Fruit fly (Drosophila melanogaster) whole organism, larva: ENCODE results near the gene CG9970.

ENCODE experiments used
- noc ChIP-seq: fragments of 200-800 bp; sonication (Bioruptor generic); optimal IDR thresholded peaks from 3 replicates; lab custom pipeline; 2019; ENCODE audit warnings: missing biosample characterization, mild to moderate bottlenecking, missing genetic modification characterization, moderate library complexity

Gene CG9970

dm6 chr3L:2916554-2916953, at the start of gene CG9970:
TSS of gene CG9970 (minus strand) at chr3L:2916654.
- TF ChIP-seq noc, result no peak

DNA sequence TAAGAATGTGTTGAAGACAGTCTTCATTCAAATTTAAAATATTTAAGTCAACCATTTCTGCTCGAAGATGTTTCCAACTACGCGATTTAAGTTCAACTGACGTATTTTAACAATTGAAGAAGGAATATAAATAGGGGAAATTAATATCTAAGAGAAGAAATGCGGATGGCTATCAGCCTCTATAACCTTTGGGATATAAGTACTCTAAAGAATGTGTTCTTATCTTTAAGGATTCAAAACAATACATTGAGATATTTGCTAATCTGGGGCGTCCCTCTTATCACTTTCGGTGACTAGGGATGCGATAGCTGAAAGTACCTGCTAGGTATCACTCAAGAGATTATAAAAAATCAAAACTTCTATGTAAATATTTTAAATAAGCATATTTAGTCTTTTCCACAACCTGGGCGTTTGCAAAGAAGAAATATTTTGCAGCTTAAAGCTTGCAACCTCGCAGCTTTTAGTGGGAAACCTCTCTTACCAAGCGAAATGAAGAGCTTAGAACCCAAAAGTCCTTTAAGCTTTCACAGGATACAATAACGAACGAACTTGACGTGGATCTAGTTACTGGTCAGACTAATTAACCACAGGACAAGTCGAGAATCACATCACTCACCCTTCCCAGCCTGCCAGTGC, 44.6 kb upstream of the CG9970 start, which contains the start of the genes CG34025 and Or63a:
Gene CG34025 (minus strand): TSS at position 101 of the 636 bp plus-strand sequence.
Gene Or63a (plus strand): TSS at position 586 of the 636 bp plus-strand sequence.
- no peak for TF ChIP-seq noc

DNA sequence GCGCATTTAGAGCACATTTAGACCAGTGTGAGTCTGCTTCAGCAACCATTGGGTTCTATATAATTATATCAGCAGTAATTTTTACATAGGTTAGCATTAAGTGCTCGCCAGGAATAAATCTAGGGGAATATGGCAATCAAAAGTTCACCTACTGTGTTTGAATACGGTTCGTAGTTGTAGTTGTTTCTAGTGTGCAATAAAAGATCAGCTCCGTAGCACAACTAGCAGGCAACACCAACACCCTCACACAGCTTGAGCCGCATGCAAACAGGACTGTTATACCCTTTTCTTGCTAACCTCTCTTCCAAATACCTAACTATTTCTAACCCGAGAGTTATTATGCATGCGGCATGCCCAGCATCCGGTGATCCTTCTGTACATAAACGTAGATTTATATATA, 35.1 kb upstream of the CG9970 start, which contains the start of gene CG32846:
Gene CG32846 (minus strand): TSS at position 101 of the 400 bp plus-strand sequence.
- no peak for TF ChIP-seq noc

DNA sequence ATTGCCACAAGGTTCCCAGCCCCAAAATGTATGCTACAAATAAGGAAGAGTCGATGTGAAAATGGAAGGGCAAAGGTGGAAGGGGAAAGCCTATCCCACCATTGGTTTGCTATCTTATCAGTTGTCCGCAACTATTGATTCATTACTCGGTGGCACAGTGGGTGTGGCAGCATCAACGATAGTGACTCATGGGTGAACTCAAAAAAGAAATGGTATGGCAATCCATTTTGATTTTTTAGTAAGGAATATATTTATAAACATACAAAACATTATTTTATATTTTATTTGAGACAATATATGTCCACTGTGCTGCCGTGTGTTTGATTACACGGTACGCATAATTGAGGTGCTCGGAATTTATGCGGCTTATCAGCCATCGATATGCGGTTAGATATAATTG, 6.6 kb upstream of the CG9970 start:
- no peak for TF ChIP-seq noc

dm6 chr3L:2918628-2919027, 2.2 kb upstream of the CG9970 start:
- TF ChIP-seq noc, result no peak

- TF ChIP-seq noc, result no peak
These were observed 3.2 kb downstream of the CG9970 start for dm6 chr3L:2913291-2913690.

dm6 chr3L:2909523-2910042, 6.9 kb downstream of the CG9970 start:
- no peak for TF ChIP-seq noc

DNA sequence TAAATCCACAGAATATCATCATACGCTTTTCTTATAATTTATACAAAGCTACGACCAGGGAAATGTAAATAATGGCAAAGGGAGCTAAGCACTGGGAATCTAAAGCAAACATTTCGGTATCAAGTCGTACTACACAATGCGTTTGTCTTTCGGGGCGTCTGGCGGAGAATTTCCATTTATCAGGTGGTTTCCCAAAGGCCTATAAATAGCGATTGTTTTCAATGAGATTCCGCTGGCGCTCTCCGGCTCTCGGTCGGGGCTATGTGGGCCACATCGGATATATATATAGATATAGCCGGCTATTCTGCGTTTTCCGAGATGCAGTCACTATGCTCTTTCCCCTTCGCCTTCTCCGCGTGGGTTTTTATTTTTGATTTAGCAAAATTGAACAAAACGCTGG, 10.1 kb downstream of the CG9970 start:
- no peak for TF ChIP-seq noc

- TF ChIP-seq noc, result no peak
These were observed 20.0 kb downstream of the CG9970 start for dm6 chr3L:2896371-2896958.

DNA sequence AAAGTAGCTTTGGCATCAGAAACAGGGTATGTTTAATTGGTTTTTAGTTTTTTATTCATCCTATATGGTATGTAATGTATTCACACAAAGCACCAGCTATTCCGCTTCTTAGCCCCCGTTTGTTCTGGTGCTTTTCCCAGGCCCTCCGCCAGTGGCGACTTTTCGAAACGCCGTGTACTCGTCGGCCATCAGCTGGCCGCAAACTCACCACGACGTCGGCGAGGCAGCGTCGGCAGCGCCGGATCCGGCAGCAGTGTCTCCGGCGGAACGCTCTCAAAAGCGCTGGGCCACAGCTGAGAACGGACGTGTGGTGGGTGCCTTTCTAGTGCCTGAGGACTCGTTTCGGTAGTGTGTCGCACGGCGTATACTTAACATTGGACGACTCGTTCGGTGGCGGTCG, 21.7 kb downstream of the CG9970 start, which contains the start of gene Shab:
Gene Shab (plus strand): TSS at position 268 of the 400 bp plus-strand sequence.
- no peak for TF ChIP-seq noc

- TF ChIP-seq noc, result no peak
These were observed 22.5 kb downstream of the CG9970 start for dm6 chr3L:2893846-2894511.

dm6 chr3L:2892105-2892504, 24.3 kb downstream of the CG9970 start, which contains the start of gene spz5:
TSS of gene spz5 (minus strand) at chr3L:2892166.
- no peak for TF ChIP-seq noc

DNA sequence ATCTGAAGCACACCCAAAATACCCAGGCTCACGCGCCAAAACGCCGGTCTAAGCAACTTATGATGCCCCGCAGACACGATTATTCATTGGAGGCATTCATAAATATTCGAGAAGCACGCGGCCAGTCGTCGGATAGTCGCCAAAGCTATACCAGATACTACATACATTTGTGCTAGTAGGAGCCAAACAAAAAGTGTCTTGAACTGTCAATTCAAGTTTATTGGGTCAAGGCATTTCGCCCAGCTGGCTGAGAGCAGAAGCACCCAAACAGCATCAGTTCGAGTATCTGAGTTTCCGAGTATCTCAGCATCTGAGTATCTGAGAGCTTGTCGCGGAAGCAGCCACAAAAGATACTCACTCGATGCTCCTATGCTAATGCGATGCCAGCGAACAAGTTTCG, 28.3 kb downstream of the CG9970 start:
- TF ChIP-seq noc, result no peak

- TF ChIP-seq noc, result no peak
These were observed 29.1 kb downstream of the CG9970 start for dm6 chr3L:2887399-2887798.

DNA sequence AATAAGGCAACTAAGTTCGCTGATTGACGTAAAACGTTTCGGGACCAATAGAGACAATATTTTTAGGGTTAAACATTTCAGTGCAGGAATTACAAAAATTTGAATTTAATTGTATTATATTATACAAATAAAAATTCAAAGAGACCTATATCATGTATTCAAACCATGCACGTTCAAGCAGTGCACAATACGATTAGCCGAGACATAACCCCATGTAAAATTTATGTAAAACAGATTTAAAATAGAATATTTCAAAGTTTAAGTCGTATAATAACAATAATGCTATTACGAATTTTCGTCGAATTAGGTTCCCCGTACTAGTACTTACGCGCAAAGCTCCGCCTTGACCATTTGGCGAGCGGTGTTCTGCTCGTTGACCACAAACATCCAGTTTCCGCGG, 30.9 kb downstream of the CG9970 start:
- no peak for TF ChIP-seq noc

- TF ChIP-seq noc, result no peak
These were observed 32.0 kb downstream of the CG9970 start for dm6 chr3L:2884404-2884803.

- no peak for TF ChIP-seq noc
These were observed 34.1 kb downstream of the CG9970 start for dm6 chr3L:2882328-2882727.
